Worm (Caenorhabditis elegans) whole organism, late embryonic: ENCODE results near the gene ssp-10.

Experiments used
- C08G9.2 ChIP-seq: sonication (generic microtip); optimal IDR thresholded peaks from 2 replicates; lab custom pipeline; 2016; ENCODE audit warnings: mild to moderate bottlenecking, missing genetic modification characterization, moderate library complexity, missing compliant biosample characterization
- C38D4.7 ChIP-seq: fragments of 200-800 bp; sonication (Bioruptor generic); optimal IDR thresholded peaks from 2 replicates; lab custom pipeline; 2018; ENCODE audit warnings: mild to moderate bottlenecking, missing genetic modification characterization, moderate library complexity, missing compliant biosample characterization
- F13H6.1 ChIP-seq: sonication (generic microtip); optimal IDR thresholded peaks from 2 replicates; lab custom pipeline; 2016; ENCODE audit warnings: missing genetic modification characterization, missing compliant biosample characterization
- K02D7.2 ChIP-seq: sonication (generic microtip); optimal IDR thresholded peaks from 2 replicates; lab custom pipeline; 2017; ENCODE audit warnings: mild to moderate bottlenecking, missing genetic modification characterization, missing compliant biosample characterization
- Y22D7AL.16 ChIP-seq: sonication (generic microtip); optimal IDR thresholded peaks from 2 replicates; lab custom pipeline; 2016; ENCODE audit warnings: missing genetic modification characterization, missing compliant biosample characterization
- ama-1 ChIP-seq: fragments of 150-350 bp; optimal IDR thresholded peaks from 2 replicates; lab custom pipeline; 2014
- ceh-24 ChIP-seq: sonication (generic microtip); optimal IDR thresholded peaks from 2 replicates; lab custom pipeline; 2016; ENCODE audit warnings: mild to moderate bottlenecking, missing genetic modification characterization, missing compliant biosample characterization
- ceh-30 ChIP-seq: fragments of 150-350 bp; optimal IDR thresholded peaks from 2 replicates; lab custom pipeline; 2014; ENCODE audit warnings: missing biosample characterization, missing genetic modification characterization
- ceh-31 ChIP-seq: sonication (generic microtip); optimal IDR thresholded peaks from 2 replicates; lab custom pipeline; 2016; ENCODE audit warnings: missing genetic modification characterization, missing compliant biosample characterization
- ceh-9 ChIP-seq: sonication (generic microtip); optimal IDR thresholded peaks from 2 replicates; lab custom pipeline; 2016; ENCODE audit warnings: mild to moderate bottlenecking, missing genetic modification characterization, inconsistent platforms, missing compliant biosample characterization
- dmd-4 ChIP-seq: sonication (generic microtip); optimal IDR thresholded peaks from 2 replicates; lab custom pipeline; 2016; ENCODE audit warnings: borderline replicate concordance, missing genetic modification characterization, missing compliant biosample characterization
- elt-2 ChIP-seq: sonication (generic microtip); optimal IDR thresholded peaks from 2 replicates; lab custom pipeline; 2016; ENCODE audit warnings: missing genetic modification reagents, missing genetic modification characterization, missing compliant biosample characterization
- eyg-1 ChIP-seq: sonication (generic microtip); optimal IDR thresholded peaks from 2 replicates; lab custom pipeline; 2016; ENCODE audit warnings: missing genotype, missing genetic modification characterization, missing compliant biosample characterization
- fax-1 ChIP-seq: sonication (generic microtip); optimal IDR thresholded peaks from 2 replicates; lab custom pipeline; 2016; ENCODE audit warnings: missing genotype, missing genetic modification characterization, missing compliant biosample characterization
- fkh-10 ChIP-seq: fragments of 150-350 bp; optimal IDR thresholded peaks from 2 replicates; lab custom pipeline; 2014; ENCODE audit warnings: missing biosample characterization, missing genetic modification reagents, missing genetic modification characterization
- gmeb-2 ChIP-seq: sonication (generic microtip); optimal IDR thresholded peaks from 2 replicates; lab custom pipeline; 2016; ENCODE audit warnings: missing genetic modification characterization, inconsistent platforms, missing compliant biosample characterization
- hlh-15 ChIP-seq: sonication (generic microtip); optimal IDR thresholded peaks from 2 replicates; lab custom pipeline; 2016; ENCODE audit warnings: missing genetic modification characterization, missing compliant biosample characterization
- hlh-30 ChIP-seq: sonication (generic microtip); optimal IDR thresholded peaks from 2 replicates; lab custom pipeline; 2017; ENCODE audit warnings: antibody characterized with exemption, missing genetic modification characterization, missing compliant biosample characterization; ENCODE audit not compliant: insufficient read depth
- hlh-6 ChIP-seq: sonication (generic microtip); optimal IDR thresholded peaks from 2 replicates; lab custom pipeline; 2016; ENCODE audit warnings: missing genotype, missing genetic modification characterization, missing compliant biosample characterization
- hlh-8 ChIP-seq: sonication (generic microtip); optimal IDR thresholded peaks from 2 replicates; lab custom pipeline; 2016; ENCODE audit warnings: missing genotype, missing genetic modification characterization, missing compliant biosample characterization
- lim-6 ChIP-seq: sonication (generic microtip); optimal IDR thresholded peaks from 2 replicates; lab custom pipeline; 2016; ENCODE audit warnings: missing genetic modification characterization, missing compliant biosample characterization
- madf-2 ChIP-seq: sonication (generic microtip); optimal IDR thresholded peaks from 2 replicates; lab custom pipeline; 2017; ENCODE audit warnings: missing genetic modification characterization, missing compliant biosample characterization
- mec-3 ChIP-seq: sonication (generic microtip); optimal IDR thresholded peaks from 2 replicates; lab custom pipeline; 2016; ENCODE audit warnings: borderline replicate concordance, missing genetic modification characterization, missing compliant biosample characterization
- nhr-11 ChIP-seq: fragments of 150-350 bp; optimal IDR thresholded peaks from 2 replicates; lab custom pipeline; 2014; ENCODE audit warnings: missing biosample characterization, missing genetic modification characterization
- nhr-232 ChIP-seq: sonication (generic microtip); optimal IDR thresholded peaks from 2 replicates; lab custom pipeline; 2016; ENCODE audit warnings: missing genetic modification characterization, missing compliant biosample characterization
- odd-2 ChIP-seq: sonication (generic microtip); optimal IDR thresholded peaks from 2 replicates; lab custom pipeline; 2017; ENCODE audit warnings: antibody characterized with exemption, mild to moderate bottlenecking, missing genetic modification characterization, missing compliant biosample characterization
- pat-9 ChIP-seq: fragments of 200-800 bp; sonication (Bioruptor generic); optimal IDR thresholded peaks from 2 replicates; lab custom pipeline; 2018; ENCODE audit warnings: mild to moderate bottlenecking, missing genetic modification characterization, moderate library complexity, missing compliant biosample characterization
- pax-1 ChIP-seq: fragments of 150-350 bp; optimal IDR thresholded peaks from 2 replicates; lab custom pipeline; 2014; ENCODE audit warnings: missing biosample characterization, missing genetic modification characterization
- pha-2 ChIP-seq: sonication (generic microtip); optimal IDR thresholded peaks from 2 replicates; lab custom pipeline; 2017; ENCODE audit warnings: mild to moderate bottlenecking, missing genetic modification characterization, missing compliant biosample characterization
- pqm-1 ChIP-seq: sonication (generic microtip); optimal IDR thresholded peaks from 2 replicates; lab custom pipeline; 2016; ENCODE audit warnings: missing genetic modification characterization, missing compliant biosample characterization
- ref-2 ChIP-seq: sonication (generic microtip); optimal IDR thresholded peaks from 2 replicates; lab custom pipeline; 2016; ENCODE audit warnings: missing genetic modification characterization, missing compliant biosample characterization
- rnt-1 ChIP-seq: sonication (generic microtip); optimal IDR thresholded peaks from 2 replicates; lab custom pipeline; 2016; ENCODE audit warnings: missing genetic modification characterization, missing compliant biosample characterization
- sox-2 ChIP-seq: fragments of 200-800 bp; sonication (Bioruptor generic); IDR thresholded peaks from 2 replicates; pipeline ENCODE4 v1.3.6; 2022; ENCODE audit warnings: missing genetic modification reagents, missing genetic modification characterization, missing compliant biosample characterization
- sox-4 ChIP-seq: sonication (generic microtip); optimal IDR thresholded peaks from 2 replicates; lab custom pipeline; 2017; ENCODE audit warnings: mild to moderate bottlenecking, missing genetic modification characterization, inconsistent platforms, missing compliant biosample characterization
- unc-3 ChIP-seq, 2 experiments: fragments of 200-800 bp in 1 of 2; sonication (Bioruptor generic) in 1 of 2; sonication (generic microtip) in 1 of 2; conservative IDR thresholded peaks in 1 of 2; optimal IDR thresholded peaks in 1 of 2; 2 replicates each; pipeline versions ENCODE4 v1.3.6 to Lab custom; 2016 to 2022; ENCODE audit warnings: missing compliant biosample characterization in 2 of 2, missing genetic modification characterization in 2 of 2, missing genetic modification reagents in 1 of 2
- unc-86 ChIP-seq: sonication (generic microtip); optimal IDR thresholded peaks from 2 replicates; lab custom pipeline; 2016; ENCODE audit warnings: missing genetic modification characterization, missing compliant biosample characterization
- ztf-16 ChIP-seq: sonication (generic microtip); optimal IDR thresholded peaks from 2 replicates; lab custom pipeline; 2017; ENCODE audit warnings: missing genetic modification characterization, missing compliant biosample characterization

The ssp-10 gene

ce11 chrIV:9872786-9873185, 22.0 kb upstream of the ssp-10 start:
- TF ChIP-seq sox-2 (GFP tag; lab: Robert Waterston, UW) (no peak), ztf-16 (tag; lab: Kevin White, UChicago) (no peak), odd-2 (no peak), C08G9.2 (tag; lab: Kevin White, UChicago) (no peak), nhr-232 (tag; lab: Kevin White, UChicago) (no peak), mec-3 (tag; lab: Kevin White, UChicago) (no peak)
- TF ChIP-seq, all 69 proteins: peak for 0

ce11 chrIV:9872210-9872609, 21.4 kb upstream of the ssp-10 start:
- no peak for TF ChIP-seq K02D7.2
- no peak for TF ChIP-seq hlh-6 (tag; lab: Kevin White, UChicago)
- TF ChIP-seq pha-2 (tag; lab: Kevin White, UChicago) = no peak
- no peak for TF ChIP-seq fax-1 (tag; lab: Kevin White, UChicago)
- no peak for TF ChIP-seq ceh-24 (tag; lab: Kevin White, UChicago)
- TF ChIP-seq unc-3 (GFP tag; conservative IDR thresholded peaks at IDR 0.05; lab: Robert Waterston, UW) = no peak
- TF ChIP-seq unc-3 (tag; optimal IDR thresholded peaks at IDR 0.05; lab: Kevin White, UChicago) = no peak
- TF ChIP-seq Y22D7AL.16 (tag; lab: Kevin White, UChicago) = no peak
- TF ChIP-seq pax-1 (tag; lab: Kevin White, UChicago) = no peak
- no peak for TF ChIP-seq F13H6.1 (tag; lab: Kevin White, UChicago)
- TF ChIP-seq sox-2 (GFP tag; lab: Robert Waterston, UW) = no peak
- no peak for TF ChIP-seq nhr-11
- TF ChIP-seq unc-86 (tag; lab: Kevin White, UChicago) = no peak
- no peak for TF ChIP-seq hlh-30
- TF ChIP-seq pat-9 (tag; lab: Kevin White, UChicago) = no peak
- TF ChIP-seq lim-6 (tag; lab: Kevin White, UChicago) = no peak
- TF ChIP-seq rnt-1 (tag; lab: Kevin White, UChicago) = no peak

- TF ChIP-seq fax-1 (tag; lab: Kevin White, UChicago) (no peak), hlh-30 (no peak), hlh-8 (tag; lab: Kevin White, UChicago) (no peak), elt-2 (no peak), nhr-11 (no peak), ceh-30 (no peak), lim-6 (tag; lab: Kevin White, UChicago) (no peak), unc-3 (GFP tag; conservative IDR thresholded peaks at IDR 0.05; lab: Robert Waterston, UW) (no peak), unc-3 (tag; optimal IDR thresholded peaks at IDR 0.05; lab: Kevin White, UChicago) (no peak), dmd-4 (tag; lab: Kevin White, UChicago) (no peak), gmeb-2 (tag; lab: Kevin White, UChicago) (no peak), nhr-232 (tag; lab: Kevin White, UChicago) (no peak), ama-1 (lab: Kevin White, UChicago) (no peak), ceh-9 (no peak), fkh-10 (no peak)
These were observed 18.5 kb upstream of the ssp-10 start for ce11 chrIV:9869344-9869743.

ce11 chrIV:9867915-9868314, 17.1 kb upstream of the ssp-10 start:
- TF ChIP-seq hlh-8 (tag; lab: Kevin White, UChicago) (no peak), hlh-15 (tag; lab: Kevin White, UChicago) (no peak), pqm-1 (no peak), sox-4 (tag; lab: Kevin White, UChicago) (no peak), madf-2 (tag; lab: Kevin White, UChicago) (no peak), ref-2 (tag; lab: Kevin White, UChicago) (no peak), ceh-31 (no peak), lim-6 (tag; lab: Kevin White, UChicago) (no peak), ztf-16 (tag; lab: Kevin White, UChicago) (no peak), eyg-1 (tag; lab: Kevin White, UChicago) (no peak), ceh-24 (tag; lab: Kevin White, UChicago) (no peak), C38D4.7 (no peak)
- TF ChIP-seq, all 69 proteins: peak for 0
